Worm (Caenorhabditis elegans) whole organism, L4/young adult: ENCODE measurements around the gene fbxa-26.
"Not testable (repeated sequence)": the region's sequence is repeated elsewhere in the genome, so short reads cannot be mapped to it uniquely, and the experiment has no call there.

Experiments
- W03F9.2 ChIP-seq: fragments of 150-350 bp; optimal IDR thresholded peaks from 2 replicates; lab custom pipeline; 2014; ENCODE audit warnings: missing biosample characterization, missing genetic modification characterization
- dao-5 ChIP-seq: sonication (generic microtip); optimal IDR thresholded peaks from 2 replicates; lab custom pipeline; 2016; ENCODE audit warnings: missing genotype, missing genetic modification characterization, moderate library complexity, missing compliant biosample characterization
- him-1 ChIP-seq: sonication (generic microtip); optimal IDR thresholded peaks from 2 replicates; lab custom pipeline; 2016; ENCODE audit warnings: missing genotype, missing genetic modification reagents, missing genetic modification characterization, missing compliant biosample characterization

DNA sequence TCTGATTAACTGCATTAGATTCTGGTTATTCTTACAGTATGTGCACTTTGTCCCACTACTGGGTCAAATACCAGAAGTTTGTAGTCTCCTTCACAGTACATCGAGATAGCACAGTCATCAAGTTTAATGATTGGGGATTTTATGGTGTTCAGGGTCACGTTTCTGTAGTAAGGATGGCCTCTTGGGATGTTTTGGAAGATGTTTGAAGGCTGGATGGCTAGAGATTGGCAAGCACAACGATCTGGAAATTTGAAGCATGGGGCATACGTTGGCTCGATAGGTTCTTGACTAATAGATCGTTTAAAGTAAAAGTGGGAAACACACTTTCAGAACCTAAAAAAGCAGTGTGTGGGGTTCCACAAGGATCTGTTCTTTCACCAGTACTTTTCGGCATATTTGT, 15.7 kb upstream of the fbxa-26 start, which contains the start of gene Y82E9BR.8:
- not testable (repeated sequence) for TF ChIP-seq W03F9.2; dao-5 (tag; lab: Kevin White, UChicago); him-1
